Worm (Caenorhabditis elegans) whole organism, L4 larva: ENCODE measurements around the gene F57E7.2.
A peak's percentile ranks its signal among the peaks of the same experiment; 100 is the strongest.

Experiments used
- F49E8.2 ChIP-seq: sonication (generic microtip); optimal IDR thresholded peaks from 2 replicates; lab custom pipeline; 2016; ENCODE audit warnings: missing compliant biosample characterization, mild to moderate bottlenecking, missing genetic modification characterization, borderline replicate concordance
- aly-2 ChIP-seq: sonication (generic microtip); optimal IDR thresholded peaks from 2 replicates; lab custom pipeline; 2018; ENCODE audit warnings: missing biosample characterization, missing genetic modification characterization
- arid-1 ChIP-seq: fragments of 200-800 bp; sonication (Bioruptor generic); conservative IDR thresholded peaks from 2 replicates; pipeline ENCODE4 v1.3.6; 2022; ENCODE audit warnings: missing genetic modification reagents, missing genetic modification characterization, missing compliant biosample characterization
- dpl-1 ChIP-seq: fragments of 150-350 bp; optimal IDR thresholded peaks from 2 replicates; lab custom pipeline; 2014; ENCODE audit warnings: missing biosample characterization, missing genetic modification reagents, missing genetic modification characterization
- fos-1 ChIP-seq: fragments of 150-350 bp; optimal IDR thresholded peaks from 2 replicates; lab custom pipeline; 2014; ENCODE audit warnings: missing biosample characterization, missing genetic modification characterization
- lin-13 ChIP-seq: fragments of 150-350 bp; optimal IDR thresholded peaks from 2 replicates; lab custom pipeline; 2014; ENCODE audit warnings: missing biosample characterization, missing genetic modification reagents, missing genetic modification characterization
- nhr-237 ChIP-seq: sonication (generic microtip); optimal IDR thresholded peaks from 2 replicates; lab custom pipeline; 2017; ENCODE audit warnings: missing biosample characterization, missing genetic modification characterization
- nhr-28 ChIP-seq: fragments of 150-350 bp; optimal IDR thresholded peaks from 2 replicates; lab custom pipeline; 2014; ENCODE audit warnings: missing biosample characterization, missing genetic modification characterization
- nhr-41 ChIP-seq: fragments of 200-800 bp; sonication (Bioruptor generic); IDR thresholded peaks from 2 replicates; pipeline ENCODE4 v1.3.6; 2022; ENCODE audit warnings: missing genetic modification reagents, missing genetic modification characterization, missing compliant biosample characterization
- nhr-6 ChIP-seq: fragments of 150-350 bp; optimal IDR thresholded peaks from 2 replicates; lab custom pipeline; 2014; ENCODE audit warnings: missing biosample characterization, missing genetic modification characterization
- pha-4 ChIP-seq, 2 experiments: fragments of 150-350 bp in 1 of 2; fragments of 200-800 bp in 1 of 2; sonication (Bioruptor generic) in 1 of 2; IDR thresholded peaks in 1 of 2; optimal IDR thresholded peaks in 1 of 2; 2 replicates each; pipeline versions ENCODE4 v1.3.6 to Lab custom; 2014 to 2022; ENCODE audit warnings: missing genetic modification characterization in 2 of 2, missing genetic modification reagents in 2 of 2, missing biosample characterization in 1 of 2, missing compliant biosample characterization in 1 of 2
- unc-62 ChIP-seq, 3 experiments: fragments of 150-350 bp in 1 of 3; sonication (generic microtip); optimal IDR thresholded peaks in 2 of 3; peaks in 1 of 3; 1 replicate in 1 of 3; 2 replicates in 2 of 3; lab custom pipeline; 2014 to 2017; ENCODE audit warnings: missing biosample characterization in 3 of 3, missing genetic modification characterization in 3 of 3, missing genetic modification reagents in 3 of 3, missing genotype in 1 of 3

DNA sequence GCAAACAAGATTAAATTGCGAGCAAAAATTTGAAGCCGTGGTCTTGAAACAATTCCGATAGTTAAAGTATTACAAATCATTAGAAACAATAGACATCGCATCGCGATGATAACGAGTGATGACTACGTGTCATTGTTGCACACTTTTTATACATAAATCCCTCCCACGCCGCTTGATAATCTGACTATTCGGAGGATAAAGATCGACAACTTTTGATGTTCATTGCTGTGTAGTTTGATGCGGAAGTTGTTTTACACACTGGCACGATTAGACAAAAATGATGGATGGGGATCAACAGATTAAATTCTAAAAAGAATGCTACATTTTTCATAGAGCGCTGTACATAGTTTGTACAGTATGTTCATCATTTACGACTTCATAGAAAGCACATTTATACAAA lies 3.7 kb downstream of the F57E7.2 start, which contains the start of gene T08G3.11:
- TF ChIP-seq dpl-1 (GFP tag; lab: Kevin White, UChicago), result no peak
- no peak for TF ChIP-seq nhr-6
- no peak for TF ChIP-seq lin-13
- TF ChIP-seq pha-4 (GFP tag; IDR thresholded peaks at IDR 0.05; lab: Robert Waterston, UW), result no peak
- no peak for TF ChIP-seq pha-4 (tag; optimal IDR thresholded peaks at IDR 0.05; lab: Kevin White, UChicago)
- TF ChIP-seq fos-1 (tag; lab: Kevin White, UChicago), result no peak
- TF ChIP-seq unc-62 (GFP tag; optimal IDR thresholded peaks at IDR 0.05 in 1 of 2; lab: Kevin White, UChicago), result peak in 1 of 2 experiments; percentile 67
- no peak for TF ChIP-seq unc-62 (tag; optimal IDR thresholded peaks at IDR 0.05; lab: Kevin White, UChicago)
- TF ChIP-seq nhr-28, result no peak
- no peak for TF ChIP-seq aly-2
- no peak for TF ChIP-seq nhr-237
- no peak for TF ChIP-seq F49E8.2 (tag; lab: Kevin White, UChicago)
- no peak for TF ChIP-seq arid-1 (GFP tag; lab: Robert Waterston, UW)
- TF ChIP-seq nhr-41 (GFP tag; lab: Robert Waterston, UW), result no peak
